Worm (Caenorhabditis elegans) whole organism, midembryonic: ENCODE measurements around the gene F57B9.1.

Experiments used
- T22C8.4 ChIP-seq: fragments of 200-800 bp; sonication (Bioruptor generic); IDR thresholded peaks from 2 replicates; pipeline ENCODE4 v1.3.6; 2022; ENCODE audit warnings: missing genetic modification characterization, missing compliant biosample characterization
- flt-1 ChIP-seq: fragments of 200-800 bp; sonication (Bioruptor generic); IDR thresholded peaks from 2 replicates; pipeline ENCODE4 v1.3.6; 2022; ENCODE audit warnings: missing genetic modification characterization, missing compliant biosample characterization
- med-1 ChIP-seq: sonication (generic microtip); optimal IDR thresholded peaks from 2 replicates; lab custom pipeline; 2017; ENCODE audit warnings: missing genetic modification characterization, mild to moderate bottlenecking, missing compliant biosample characterization, antibody characterized with exemption, missing genetic modification reagents; ENCODE audit not compliant: insufficient read depth
- ref-1 ChIP-seq: fragments of 200-800 bp; sonication (Bioruptor generic); conservative IDR thresholded peaks from 2 replicates; pipeline ENCODE4 v1.3.6; 2022; ENCODE audit warnings: missing genetic modification reagents, missing genetic modification characterization, missing compliant biosample characterization
- ztf-23 ChIP-seq: fragments of 200-800 bp; sonication (Bioruptor generic); IDR thresholded peaks from 2 replicates; pipeline ENCODE4 v1.3.6; 2022; ENCODE audit warnings: missing genetic modification reagents, missing genetic modification characterization, missing compliant biosample characterization
- ztf-29 ChIP-seq: fragments of 200-800 bp; sonication (Bioruptor generic); IDR thresholded peaks from 2 replicates; pipeline ENCODE4 v1.3.6; 2022; ENCODE audit warnings: missing genetic modification reagents, missing genetic modification characterization, missing compliant biosample characterization

DNA sequence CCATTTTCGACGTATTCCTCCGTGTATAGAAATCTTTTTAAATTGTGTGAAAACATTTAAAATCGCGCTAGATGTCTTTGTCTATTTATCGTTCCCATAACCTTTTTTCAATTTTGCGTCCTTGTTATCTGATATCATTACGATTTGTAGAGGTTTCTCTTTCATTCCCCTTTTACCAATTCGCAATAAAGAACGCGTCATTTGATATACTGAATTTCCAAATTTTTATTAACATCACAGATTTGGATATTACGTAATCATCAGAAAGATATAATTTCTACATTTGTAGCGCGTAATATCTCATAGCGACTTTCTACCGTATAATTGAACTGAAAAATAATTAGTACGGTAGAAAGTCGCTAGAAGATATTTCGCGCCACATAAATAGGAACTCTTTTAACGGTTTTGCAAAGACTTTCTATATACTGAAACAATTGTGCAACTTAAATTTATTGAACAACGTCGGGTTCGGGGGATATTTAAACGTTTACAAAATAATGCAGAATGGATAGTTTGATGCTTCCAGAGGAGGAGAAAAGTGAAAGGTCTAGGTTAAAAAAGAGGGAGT is 3.1 kb upstream of the F57B9.1 start:
- TF ChIP-seq ztf-29, result no peak
- TF ChIP-seq ref-1, result no peak
- no peak for TF ChIP-seq T22C8.4 (GFP tag; lab: Robert Waterston, UW)
- TF ChIP-seq med-1 (GFP tag; lab: Kevin White, UChicago), result no peak
- TF ChIP-seq ztf-23 (GFP tag; lab: Robert Waterston, UW), result no peak
- TF ChIP-seq flt-1 (GFP tag; lab: Robert Waterston, UW), result no peak
